Worm (Caenorhabditis elegans) whole organism, L4/young adult: ENCODE results near the gene ZK816.3.

Source experiments
- W03F9.2 ChIP-seq: fragments of 150-350 bp; optimal IDR thresholded peaks from 2 replicates; lab custom pipeline; 2014; ENCODE audit warnings: missing biosample characterization, missing genetic modification characterization
- dao-5 ChIP-seq: sonication (generic microtip); optimal IDR thresholded peaks from 2 replicates; lab custom pipeline; 2016; ENCODE audit warnings: missing genotype, missing genetic modification characterization, moderate library complexity, missing compliant biosample characterization
- him-1 ChIP-seq: sonication (generic microtip); optimal IDR thresholded peaks from 2 replicates; lab custom pipeline; 2016; ENCODE audit warnings: missing genotype, missing genetic modification reagents, missing genetic modification characterization, missing compliant biosample characterization

Gene ZK816.3

ce11 chrX:3385362-3385761, 37.2 kb downstream of the ZK816.3 start, which contains the start of gene acp-1:
acp-1 (minus strand) TSS chrX:3385462.
- TF ChIP-seq dao-5, result no peak
- TF ChIP-seq W03F9.2 (tag; lab: Kevin White, UChicago), result no peak
- TF ChIP-seq him-1 (tag; lab: Kevin White, UChicago), result no peak

- TF ChIP-seq him-1 (tag; lab: Kevin White, UChicago) (no peak), W03F9.2 (tag; lab: Kevin White, UChicago) (no peak), dao-5 (no peak)
These were observed 45.4 kb downstream of the ZK816.3 start, which contains the start of gene slcf-2 for ce11 chrX:3393562-3393961. slcf-2 (plus strand) TSS chrX:3393862.

ce11 chrX:3396735-3397134, 48.5 kb downstream of the ZK816.3 start:
- no peak for TF ChIP-seq dao-5
- no peak for TF ChIP-seq him-1 (tag; lab: Kevin White, UChicago)
- TF ChIP-seq W03F9.2 (tag; lab: Kevin White, UChicago), result no peak
